Fruit fly (Drosophila melanogaster): ENCODE measurements around the gene CG13837.

dm6 chr3R:23009480-23010115 is 34.2 kb upstream of the CG13837 start:
- TF ChIP-seq insv (optimal IDR thresholded peaks at IDR 0.05) (no peak), psq (optimal IDR thresholded peaks at IDR 0.05) (no peak), ttk (optimal IDR thresholded peaks at IDR 0.05) (no peak), Sin3A (optimal IDR thresholded peaks at IDR 0.05) (no peak), h (optimal IDR thresholded peaks at IDR 0.05) (no peak)
